Fruit fly (Drosophila melanogaster) whole organism, embryonic: ENCODE measurements around the gene fkh.

ENCODE experiments used
- Antp ChIP-seq: fragments of 200-800 bp; sonication (Bioruptor generic); optimal IDR thresholded peaks from 3 replicates; lab custom pipeline; 2016; ENCODE audit warnings: missing biosample characterization, missing genetic modification characterization
- CG10431 ChIP-seq: fragments of 200-800 bp; sonication (Bioruptor generic); optimal IDR thresholded peaks from 3 replicates; lab custom pipeline; 2018; ENCODE audit warnings: missing biosample characterization, mild to moderate bottlenecking, missing genetic modification characterization
- CG10543 ChIP-seq: fragments of 200-800 bp; sonication (Bioruptor generic); optimal IDR thresholded peaks from 3 replicates; lab custom pipeline; 2017; ENCODE audit warnings: missing biosample characterization, mild to moderate bottlenecking, missing genetic modification characterization, moderate library complexity
- CG11504 ChIP-seq: fragments of 200-800 bp; sonication (Bioruptor generic); optimal IDR thresholded peaks from 3 replicates; lab custom pipeline; 2019; ENCODE audit warnings: missing biosample characterization, mild to moderate bottlenecking, missing genetic modification characterization, moderate library complexity
- CG12391 ChIP-seq: fragments of 200-800 bp; sonication (Bioruptor generic); optimal IDR thresholded peaks from 3 replicates; lab custom pipeline; 2018; ENCODE audit warnings: missing biosample characterization, mild to moderate bottlenecking, missing genetic modification characterization, moderate library complexity
- CG12942 ChIP-seq: fragments of 200-800 bp; sonication (Bioruptor generic); optimal IDR thresholded peaks from 3 replicates; lab custom pipeline; 2016; ENCODE audit warnings: missing biosample characterization, missing genetic modification characterization
- CG14710 ChIP-seq: fragments of 200-800 bp; sonication (Bioruptor generic); optimal IDR thresholded peaks from 3 replicates; lab custom pipeline; 2019; ENCODE audit warnings: missing biosample characterization, mild to moderate bottlenecking, missing genetic modification characterization, moderate library complexity
- CG15514 ChIP-seq: fragments of 200-800 bp; sonication (Bioruptor generic); optimal IDR thresholded peaks from 3 replicates; lab custom pipeline; 2017; ENCODE audit warnings: missing biosample characterization, missing genetic modification characterization, mild to moderate bottlenecking, moderate library complexity, missing genetic modification reagents
- CG17385 ChIP-seq: fragments of 200-800 bp; sonication (Bioruptor generic); optimal IDR thresholded peaks from 3 replicates; lab custom pipeline; 2018; ENCODE audit warnings: missing biosample characterization, mild to moderate bottlenecking, missing genetic modification characterization
- CG17802 ChIP-seq: fragments of 200-800 bp; sonication (Bioruptor generic); optimal IDR thresholded peaks from 2 replicates; lab custom pipeline; 2018; ENCODE audit warnings: missing biosample characterization, mild to moderate bottlenecking, missing genetic modification characterization, moderate library complexity
- CG18619 ChIP-seq: fragments of 200-800 bp; sonication (Bioruptor generic); optimal IDR thresholded peaks from 3 replicates; lab custom pipeline; 2017; ENCODE audit warnings: missing biosample characterization, mild to moderate bottlenecking, missing genetic modification characterization
- CG2120 ChIP-seq: fragments of 200-800 bp; sonication (Bioruptor generic); optimal IDR thresholded peaks from 3 replicates; lab custom pipeline; 2016; ENCODE audit warnings: missing biosample characterization, missing genetic modification characterization
- CG2678 ChIP-seq: fragments of 200-800 bp; sonication (Bioruptor generic); optimal IDR thresholded peaks from 3 replicates; lab custom pipeline; 2019; ENCODE audit warnings: missing biosample characterization, mild to moderate bottlenecking, missing genetic modification characterization, moderate library complexity
- CG30431 ChIP-seq: fragments of 200-800 bp; sonication (Bioruptor generic); optimal IDR thresholded peaks from 2 replicates; lab custom pipeline; 2017; ENCODE audit warnings: missing biosample characterization, missing genetic modification characterization
- CG3163 ChIP-seq: fragments of 200-800 bp; sonication (Bioruptor generic); optimal IDR thresholded peaks from 3 replicates; lab custom pipeline; 2016; ENCODE audit warnings: missing biosample characterization, missing genetic modification characterization
- CG3726 ChIP-seq: fragments of 200-800 bp; sonication (Bioruptor generic); IDR thresholded peaks from 3 replicates; pipeline ENCODE4, ENCODE4 v1.3.6; 2022; ENCODE audit warnings: missing biosample characterization, missing genetic modification characterization
- CG5180 ChIP-seq: fragments of 200-800 bp; sonication (Bioruptor generic); optimal IDR thresholded peaks from 3 replicates; lab custom pipeline; 2017; ENCODE audit warnings: missing biosample characterization, missing genetic modification characterization, mild to moderate bottlenecking, moderate library complexity, missing genetic modification reagents
- CG7839 ChIP-seq: fragments of 200-800 bp; sonication (Bioruptor generic); optimal IDR thresholded peaks from 3 replicates; lab custom pipeline; 2018; ENCODE audit warnings: missing biosample characterization, mild to moderate bottlenecking, missing genetic modification characterization, moderate library complexity
- CG8765 ChIP-seq: fragments of 200-800 bp; sonication (Bioruptor generic); IDR thresholded peaks from 2 replicates; pipeline ENCODE4 v1.3.6; 2022; ENCODE audit warnings: missing biosample characterization, missing genetic modification characterization
- CG9797 ChIP-seq: fragments of 200-800 bp; sonication (Bioruptor generic); optimal IDR thresholded peaks from 3 replicates; lab custom pipeline; 2018; ENCODE audit warnings: missing biosample characterization, mild to moderate bottlenecking, missing genetic modification characterization
- CrebB ChIP-seq: fragments of 200-800 bp; sonication (Bioruptor generic); optimal IDR thresholded peaks from 3 replicates; lab custom pipeline; 2018; ENCODE audit warnings: missing biosample characterization, mild to moderate bottlenecking, missing genetic modification characterization
- D19A ChIP-seq: fragments of 200-800 bp; optimal IDR thresholded peaks from 3 replicates; lab custom pipeline; 2019; ENCODE audit warnings: missing biosample characterization, mild to moderate bottlenecking, missing genetic modification characterization, moderate library complexity
- D19B ChIP-seq: fragments of 200-800 bp; sonication (Bioruptor generic); optimal IDR thresholded peaks from 2 replicates; lab custom pipeline; 2017; ENCODE audit warnings: missing biosample characterization, mild to moderate bottlenecking, missing genetic modification characterization
- Deaf1 ChIP-seq: fragments of 200-800 bp; optimal IDR thresholded peaks from 3 replicates; lab custom pipeline; 2019; ENCODE audit warnings: missing biosample characterization, mild to moderate bottlenecking, missing genetic modification characterization, moderate library complexity
- Dek ChIP-seq: fragments of 200-800 bp; sonication (Bioruptor generic); optimal IDR thresholded peaks from 3 replicates; lab custom pipeline; 2019; ENCODE audit warnings: missing biosample characterization, mild to moderate bottlenecking, missing genetic modification characterization, moderate library complexity
- E2f1 ChIP-seq: fragments of 200-800 bp; sonication (Bioruptor generic); IDR thresholded peaks from 2 replicates; pipeline ENCODE4 v1.3.6; 2022; ENCODE audit warnings: missing biosample characterization, missing genetic modification characterization
- ERR ChIP-seq: fragments of 200-800 bp; sonication (Bioruptor generic); optimal IDR thresholded peaks from 2 replicates; lab custom pipeline; 2016; ENCODE audit warnings: missing biosample characterization, missing genetic modification characterization
- Hmr ChIP-seq: fragments of 200-800 bp; sonication (Bioruptor generic); optimal IDR thresholded peaks from 3 replicates; lab custom pipeline; 2017; ENCODE audit warnings: mild to moderate bottlenecking, missing biosample characterization, missing genetic modification reagents, missing genetic modification characterization
- Hr51 ChIP-seq, 2 experiments: fragments of 200-800 bp; sonication (Bioruptor generic); optimal IDR thresholded peaks; 2 replicates in 1 of 2; 3 replicates in 1 of 2; lab custom pipeline; 2016 to 2018; ENCODE audit warnings: missing biosample characterization in 2 of 2, missing genetic modification characterization in 2 of 2, mild to moderate bottlenecking in 1 of 2, moderate library complexity in 1 of 2
- Sin3A ChIP-seq: fragments of >200 bp; optimal IDR thresholded peaks from 2 replicates; lab custom pipeline; 2018
- Sry-β ChIP-seq: fragments of 200-800 bp; sonication (Bioruptor generic); optimal IDR thresholded peaks from 2 replicates; lab custom pipeline; 2018; ENCODE audit warnings: missing biosample characterization, mild to moderate bottlenecking, missing genetic modification characterization, moderate library complexity
- ase ChIP-seq: fragments of 200-800 bp; sonication (Bioruptor generic); IDR thresholded peaks from 3 replicates; pipeline ENCODE4 v1.3.6; 2022; ENCODE audit warnings: missing biosample characterization, missing genetic modification characterization
- bowl ChIP-seq: fragments of 200-800 bp; sonication (Bioruptor generic); IDR thresholded peaks from 2 replicates; pipeline ENCODE4 v1.3.6; 2022; ENCODE audit warnings: missing biosample characterization, missing genetic modification characterization
- dati ChIP-seq: fragments of 200-800 bp; sonication (Bioruptor generic); IDR thresholded peaks from 2 replicates; pipeline ENCODE4 v1.3.6; 2022; ENCODE audit warnings: missing biosample characterization, missing genetic modification characterization
- dmrt11E ChIP-seq: fragments of 200-800 bp; sonication (Bioruptor generic); optimal IDR thresholded peaks from 3 replicates; lab custom pipeline; 2018; ENCODE audit warnings: missing biosample characterization, mild to moderate bottlenecking, missing genetic modification characterization, moderate library complexity
- fd3F ChIP-seq: fragments of 200-800 bp; sonication (Bioruptor generic); optimal IDR thresholded peaks from 2 replicates; lab custom pipeline; 2018; ENCODE audit warnings: missing biosample characterization, mild to moderate bottlenecking, missing genetic modification characterization, moderate library complexity
- fd64A ChIP-seq: fragments of 200-800 bp; sonication (Bioruptor generic); optimal IDR thresholded peaks from 3 replicates; lab custom pipeline; 2018; ENCODE audit warnings: missing biosample characterization, mild to moderate bottlenecking, missing genetic modification characterization
- gt ChIP-seq: fragments of 200-800 bp; sonication (Bioruptor generic); IDR thresholded peaks from 2 replicates; pipeline ENCODE4 v1.3.6; 2022; ENCODE audit warnings: missing biosample characterization, missing genetic modification characterization
- hbn ChIP-seq: fragments of 200-800 bp; sonication (Bioruptor generic); IDR thresholded peaks from 2 replicates; pipeline ENCODE4 v1.3.6; 2022; ENCODE audit warnings: missing biosample characterization, missing genetic modification characterization; ENCODE audit not compliant: partially characterized antibody
- kah ChIP-seq: fragments of 200-800 bp; sonication (Bioruptor generic); optimal IDR thresholded peaks from 2 replicates; lab custom pipeline; 2018; ENCODE audit warnings: missing biosample characterization, mild to moderate bottlenecking, missing genetic modification characterization
- lbe ChIP-seq: fragments of 200-800 bp; sonication (Bioruptor generic); optimal IDR thresholded peaks from 2 replicates; lab custom pipeline; 2016; ENCODE audit warnings: missing biosample characterization, mild to moderate bottlenecking, missing genetic modification characterization
- lilli ChIP-seq: fragments of 200-800 bp; sonication (Bioruptor generic); optimal IDR thresholded peaks from 3 replicates; lab custom pipeline; 2016; ENCODE audit warnings: missing biosample characterization, missing genetic modification characterization
- oc ChIP-seq: fragments of 200-800 bp; sonication (Bioruptor generic); optimal IDR thresholded peaks from 2 replicates; lab custom pipeline; 2018; ENCODE audit warnings: missing biosample characterization, mild to moderate bottlenecking, missing genetic modification characterization, moderate library complexity
- onecut ChIP-seq: fragments of 200-800 bp; sonication (Bioruptor generic); IDR thresholded peaks from 2 replicates; pipeline ENCODE4 v1.3.6; 2022; ENCODE audit warnings: missing biosample characterization, missing genetic modification characterization
- pita ChIP-seq: fragments of 200-800 bp; sonication (Bioruptor generic); optimal IDR thresholded peaks from 2 replicates; lab custom pipeline; 2017; ENCODE audit warnings: missing biosample characterization, mild to moderate bottlenecking, missing genetic modification characterization
- schlank ChIP-seq: fragments of 200-800 bp; sonication (Bioruptor generic); optimal IDR thresholded peaks from 2 replicates; lab custom pipeline; 2018; ENCODE audit warnings: missing biosample characterization, mild to moderate bottlenecking, missing genetic modification characterization
- seq ChIP-seq: fragments of 200-800 bp; sonication (Bioruptor generic); IDR thresholded peaks from 2 replicates; pipeline ENCODE4 v1.3.6; 2022; ENCODE audit warnings: missing biosample characterization, missing genetic modification characterization
- sima ChIP-seq: fragments of 200-800 bp; sonication (Bioruptor generic); optimal IDR thresholded peaks from 2 replicates; lab custom pipeline; 2016; ENCODE audit warnings: missing biosample characterization, missing genetic modification characterization
- stc ChIP-seq: fragments of 200-800 bp; sonication (Bioruptor generic); IDR thresholded peaks from 2 replicates; pipeline ENCODE4 v1.3.6; 2022; ENCODE audit warnings: missing biosample characterization, missing genetic modification characterization
- tll ChIP-seq, 2 experiments: fragments of 200-800 bp in 1 of 2; fragments of >200 bp in 1 of 2; sonication (Bioruptor generic) in 1 of 2; optimal IDR thresholded peaks; 2 replicates each; lab custom pipeline; 2017 to 2019; ENCODE audit warnings: missing biosample characterization in 2 of 2, missing genetic modification characterization in 2 of 2, mild to moderate bottlenecking in 1 of 2, moderate library complexity in 1 of 2
- unpg ChIP-seq: fragments of 200-800 bp; sonication (Bioruptor generic); optimal IDR thresholded peaks from 3 replicates; lab custom pipeline; 2018; ENCODE audit warnings: missing biosample characterization, mild to moderate bottlenecking, missing genetic modification characterization, moderate library complexity

Gene fkh

dm6 chr3R:28623564-28623963 is 38.5 kb upstream of the fkh start (continued):
- TF ChIP-seq seq (GFP tag; lab: Robert Waterston, UW), result no peak
- no peak for TF ChIP-seq gt (GFP tag; lab: Robert Waterston, UW)
- TF ChIP-seq CG30431 (GFP tag; lab: Kevin White, UChicago), result no peak
- no peak for TF ChIP-seq oc
- no peak for TF ChIP-seq pita
- TF ChIP-seq Sry-β (GFP tag; lab: Kevin White, UChicago), result no peak
- TF ChIP-seq CG5180 (GFP tag; lab: Kevin White, UChicago), result no peak
- TF ChIP-seq CG3726 (GFP tag; lab: Robert Waterston, UW), result no peak
- TF ChIP-seq stc, result no peak
- TF ChIP-seq CG9797, result no peak
- no peak for TF ChIP-seq CG10543 (GFP tag; lab: Kevin White, UChicago)
- TF ChIP-seq fd64A (GFP tag; lab: Kevin White, UChicago), result no peak
- no peak for TF ChIP-seq CG17802 (tag; lab: Kevin White, UChicago)
- peak; percentile 32 for TF ChIP-seq unpg (GFP tag; lab: Kevin White, UChicago)
- TF ChIP-seq CG15514, result no peak
- TF ChIP-seq CrebB, result no peak
- TF ChIP-seq dati (GFP tag; lab: Robert Waterston, UW), result no peak
- no peak for TF ChIP-seq CG12942 (GFP tag; lab: Kevin White, UChicago)
- TF ChIP-seq bowl, result no peak
- no peak for TF ChIP-seq Dek (tag; lab: Kevin White, UChicago)
- TF ChIP-seq hbn (GFP tag; lab: Robert Waterston, UW), result no peak
- TF ChIP-seq CG14710, result no peak
- no peak for TF ChIP-seq lilli (GFP tag; lab: Kevin White, UChicago)
- no peak for TF ChIP-seq CG2120 (GFP tag; lab: Kevin White, UChicago)
- TF ChIP-seq CG3163 (GFP tag; lab: Kevin White, UChicago), result no peak
- no peak for TF ChIP-seq schlank
- no peak for TF ChIP-seq Deaf1 (tag; lab: Kevin White, UChicago)
- TF ChIP-seq sima (GFP tag; lab: Kevin White, UChicago), result no peak
- TF ChIP-seq CG8765, result no peak
- TF ChIP-seq CG2678 (tag; lab: Kevin White, UChicago), result peak; percentile 35
- TF ChIP-seq CG17385, result peak; percentile 2
- TF ChIP-seq Sin3A (lab: Kevin White, UChicago), result no peak
- TF ChIP-seq tll (GFP tag; optimal IDR thresholded peaks at IDR 0.05; lab: Kevin White, UChicago), result no peak
- TF ChIP-seq Antp (GFP tag; lab: Kevin White, UChicago), result no peak
- no peak for TF ChIP-seq CG10431 (GFP tag; lab: Kevin White, UChicago)
- peak; percentile 20 for TF ChIP-seq dmrt11E (tag; lab: Kevin White, UChicago)
- TF ChIP-seq D19A (tag; lab: Kevin White, UChicago), result no peak
- TF ChIP-seq onecut (GFP tag; lab: Robert Waterston, UW), result no peak
- TF ChIP-seq Hmr (GFP tag; lab: Kevin White, UChicago), result no peak
- TF ChIP-seq ERR (GFP tag; lab: Kevin White, UChicago), result no peak
- TF ChIP-seq kah (GFP tag; lab: Kevin White, UChicago), result no peak
- TF ChIP-seq D19B (GFP tag; lab: Kevin White, UChicago), result no peak
- TF ChIP-seq CG11504 (tag; lab: Kevin White, UChicago), result peak; percentile 62
- TF ChIP-seq CG12391 (tag; lab: Kevin White, UChicago), result peak; percentile 37
- peak; percentile 53 for TF ChIP-seq CG7839 (tag; lab: Kevin White, UChicago)
- TF ChIP-seq Hr51 (GFP tag; optimal IDR thresholded peaks at IDR 0.05; lab: Kevin White, UChicago), result peak in 1 of 2 experiments; percentile 59
- TF ChIP-seq CG18619 (GFP tag; lab: Kevin White, UChicago), result no peak
- TF ChIP-seq E2f1 (GFP tag; lab: Robert Waterston, UW), result no peak
- no peak for TF ChIP-seq ase (GFP tag; lab: Robert Waterston, UW)
- TF ChIP-seq fd3F (GFP tag; lab: Kevin White, UChicago), result no peak
- TF ChIP-seq lbe (GFP tag; lab: Kevin White, UChicago), result no peak
